Fruit fly (Drosophila melanogaster): Measurements from ENCODE around the gene CG2938.

dm6 chrX:3883904-3884303 lies 52.4 kb downstream of the CG2938 start, which contains the start of gene CG15239:
- no peak for TF ChIP-seq Atf6 (GFP tag; IDR thresholded peaks at IDR 0.05)
- no peak for TF ChIP-seq CG7786 (GFP tag; optimal IDR thresholded peaks at IDR 0.05)
- no peak for TF ChIP-seq CG12942 (GFP tag; optimal IDR thresholded peaks at IDR 0.05)
- no peak for TF ChIP-seq CG13287 (GFP tag; IDR thresholded peaks at IDR 0.05; ENCODE audit: partially characterized antibody)
- TF ChIP-seq lab (GFP tag; optimal IDR thresholded peaks at IDR 0.05), result no peak
- TF ChIP-seq bsh (GFP tag; optimal IDR thresholded peaks at IDR 0.05), result no peak
- no peak for TF ChIP-seq sna (GFP tag; IDR thresholded peaks at IDR 0.05; ENCODE audit: partially characterized antibody)

All from whole organism, embryonic.